Worm (Caenorhabditis elegans) whole organism, young adult: ENCODE measurements around the gene cab-1.
A peak's percentile ranks its signal among the peaks of the same experiment; 100 is the strongest.

ENCODE experiments used
- B0035.1 ChIP-seq: sonication (generic microtip); optimal IDR thresholded peaks from 2 replicates; lab custom pipeline; 2016; ENCODE audit warnings: missing genetic modification characterization, mild to moderate bottlenecking, missing compliant biosample characterization, missing genotype, missing genetic modification reagents
- B0336.3 ChIP-seq: fragments of 200-800 bp; sonication (Bioruptor generic); IDR thresholded peaks from 2 replicates; pipeline ENCODE4 v1.3.6; 2022; ENCODE audit warnings: missing genetic modification characterization, missing compliant biosample characterization
- F22D6.2 ChIP-seq: sonication (generic microtip); optimal IDR thresholded peaks from 2 replicates; lab custom pipeline; 2016; ENCODE audit warnings: mild to moderate bottlenecking, missing genetic modification characterization, missing compliant biosample characterization
- F52B5.7 ChIP-seq: sonication (generic microtip); optimal IDR thresholded peaks from 2 replicates; lab custom pipeline; 2016; ENCODE audit warnings: mild to moderate bottlenecking, missing genetic modification characterization, missing compliant biosample characterization
- K11D2.4 ChIP-seq: fragments of 200-800 bp; sonication (Bioruptor generic); IDR thresholded peaks from 2 replicates; pipeline ENCODE4 v1.3.6; 2022; ENCODE audit warnings: missing genetic modification reagents, missing genetic modification characterization, missing compliant biosample characterization
- K12H6.12 ChIP-seq: fragments of 200-800 bp; sonication (Bioruptor generic); optimal IDR thresholded peaks from 2 replicates; lab custom pipeline; 2018; ENCODE audit warnings: mild to moderate bottlenecking, missing genetic modification characterization, missing compliant biosample characterization
- T07F8.4 ChIP-seq: sonication (generic microtip); optimal IDR thresholded peaks from 2 replicates; lab custom pipeline; 2016; ENCODE audit warnings: mild to moderate bottlenecking, missing genetic modification characterization, moderate library complexity, missing compliant biosample characterization
- T26A5.8 ChIP-seq: sonication (generic microtip); optimal IDR thresholded peaks from 2 replicates; lab custom pipeline; 2016; ENCODE audit warnings: missing genetic modification characterization, missing compliant biosample characterization
- Y53F4B.3 ChIP-seq: fragments of 200-800 bp; sonication (Bioruptor generic); IDR thresholded peaks from 2 replicates; pipeline ENCODE4 v1.3.6; 2022; ENCODE audit warnings: missing genetic modification reagents, missing genetic modification characterization, missing compliant biosample characterization
- Y53G8AR.9 ChIP-seq: fragments of 200-800 bp; sonication (Bioruptor generic); conservative IDR thresholded peaks from 2 replicates; pipeline ENCODE4 v1.3.6; 2022; ENCODE audit warnings: missing genetic modification reagents, missing genetic modification characterization, missing compliant biosample characterization
- Y95B8A.8 ChIP-seq: fragments of 200-800 bp; sonication (Bioruptor generic); IDR thresholded peaks from 2 replicates; pipeline ENCODE4 v1.3.6; 2022; ENCODE audit warnings: missing genetic modification reagents, missing genetic modification characterization, missing compliant biosample characterization
- ZK185.1 ChIP-seq: sonication (generic microtip); optimal IDR thresholded peaks from 2 replicates; lab custom pipeline; 2016; ENCODE audit warnings: mild to moderate bottlenecking, missing genetic modification characterization, missing compliant biosample characterization; ENCODE audit not compliant: poor library complexity, severe bottlenecking
- atf-7 ChIP-seq: sonication (generic microtip); optimal IDR thresholded peaks from 2 replicates; lab custom pipeline; 2017; ENCODE audit warnings: mild to moderate bottlenecking, missing genetic modification characterization, missing compliant biosample characterization
- athp-1 ChIP-seq: sonication (generic microtip); optimal IDR thresholded peaks from 2 replicates; lab custom pipeline; 2017; ENCODE audit warnings: mild to moderate bottlenecking, missing genetic modification characterization, missing compliant biosample characterization
- attf-6 ChIP-seq: fragments of 200-800 bp; sonication (Bioruptor generic); IDR thresholded peaks from 2 replicates; pipeline ENCODE4 v1.3.6; 2022; ENCODE audit warnings: missing genetic modification reagents, missing genetic modification characterization, missing compliant biosample characterization
- cebp-1 ChIP-seq, 2 experiments: fragments of 200-800 bp in 1 of 2; sonication (Bioruptor generic) in 1 of 2; sonication (generic microtip) in 1 of 2; IDR thresholded peaks in 1 of 2; optimal IDR thresholded peaks in 1 of 2; 2 replicates each; pipeline versions ENCODE4 v1.3.6 to Lab custom; 2017 to 2022; ENCODE audit warnings: missing compliant biosample characterization in 2 of 2, missing genetic modification characterization in 2 of 2, mild to moderate bottlenecking in 1 of 2, missing genetic modification reagents in 1 of 2, moderate library complexity in 1 of 2
- chd-7 ChIP-seq: sonication (generic microtip); optimal IDR thresholded peaks from 2 replicates; lab custom pipeline; 2016; ENCODE audit warnings: mild to moderate bottlenecking, missing genetic modification characterization, moderate library complexity, missing compliant biosample characterization
- die-1 ChIP-seq: sonication (generic microtip); optimal IDR thresholded peaks from 2 replicates; lab custom pipeline; 2016; ENCODE audit warnings: missing genotype, mild to moderate bottlenecking, missing genetic modification characterization, missing compliant biosample characterization
- dox-1 ChIP-seq: fragments of 200-800 bp; sonication (Bioruptor generic); IDR thresholded peaks from 2 replicates; pipeline ENCODE4 v1.3.6; 2022; ENCODE audit warnings: missing genetic modification reagents, missing genetic modification characterization, missing compliant biosample characterization
- efl-1 ChIP-seq: fragments of 150-350 bp; optimal IDR thresholded peaks from 2 replicates; lab custom pipeline; 2014; ENCODE audit warnings: missing biosample characterization, missing genetic modification reagents, missing genetic modification characterization
- ets-4 ChIP-seq: fragments of 200-800 bp; sonication (Bioruptor generic); optimal IDR thresholded peaks from 2 replicates; lab custom pipeline; 2018; ENCODE audit warnings: mild to moderate bottlenecking, missing genetic modification characterization, missing compliant biosample characterization
- him-1 ChIP-seq: sonication (generic microtip); optimal IDR thresholded peaks from 2 replicates; lab custom pipeline; 2016; ENCODE audit warnings: missing genotype, missing genetic modification reagents, missing genetic modification characterization, missing compliant biosample characterization
- lag-1 ChIP-seq: fragments of 200-800 bp; sonication (Bioruptor generic); IDR thresholded peaks from 2 replicates; pipeline ENCODE4 v1.3.6; 2022; ENCODE audit warnings: missing genetic modification reagents, missing genetic modification characterization, missing compliant biosample characterization
- let-526 ChIP-seq: fragments of 200-800 bp; sonication (Bioruptor generic); IDR thresholded peaks from 2 replicates; pipeline ENCODE4 v1.3.6; 2022; ENCODE audit warnings: missing genetic modification reagents, missing genetic modification characterization, missing compliant biosample characterization
- let-607 ChIP-seq, 2 experiments: fragments of 200-800 bp in 1 of 2; sonication (Bioruptor generic) in 1 of 2; sonication (generic microtip) in 1 of 2; optimal IDR thresholded peaks; 2 replicates each; lab custom pipeline; 2016 to 2018; ENCODE audit warnings: mild to moderate bottlenecking in 2 of 2, missing compliant biosample characterization in 2 of 2, missing genetic modification characterization in 2 of 2, moderate library complexity in 2 of 2, missing genotype in 1 of 2
- lin-26 ChIP-seq: fragments of 200-800 bp; sonication (Bioruptor generic); IDR thresholded peaks from 2 replicates; pipeline ENCODE4 v1.3.6; 2022; ENCODE audit warnings: missing genetic modification reagents, missing genetic modification characterization, missing compliant biosample characterization
- mcd-1 ChIP-seq: fragments of 200-800 bp; sonication (Bioruptor generic); IDR thresholded peaks from 2 replicates; pipeline ENCODE4 v1.3.6; 2022; ENCODE audit warnings: missing genetic modification reagents, missing genetic modification characterization, missing compliant biosample characterization
- nfya-1 ChIP-seq: sonication (generic microtip); optimal IDR thresholded peaks from 2 replicates; lab custom pipeline; 2017; ENCODE audit warnings: antibody characterized with exemption, missing compliant biosample characterization, missing genetic modification characterization, borderline replicate concordance; ENCODE audit not compliant: insufficient read depth
- nfyb-1 ChIP-seq: fragments of 200-800 bp; sonication (Bioruptor generic); IDR thresholded peaks from 2 replicates; pipeline ENCODE4 v1.3.6; 2022; ENCODE audit warnings: missing genetic modification reagents, missing genetic modification characterization, missing compliant biosample characterization
- nhr-27 ChIP-seq: fragments of 200-800 bp; sonication (Bioruptor generic); optimal IDR thresholded peaks from 2 replicates; lab custom pipeline; 2018; ENCODE audit warnings: mild to moderate bottlenecking, missing genetic modification characterization, moderate library complexity, missing compliant biosample characterization
- nhr-80 ChIP-seq: sonication (generic microtip); optimal IDR thresholded peaks from 2 replicates; lab custom pipeline; 2016; ENCODE audit warnings: missing genetic modification characterization, missing compliant biosample characterization
- nhr-90 ChIP-seq: sonication (generic microtip); optimal IDR thresholded peaks from 2 replicates; lab custom pipeline; 2016; ENCODE audit warnings: missing genotype, mild to moderate bottlenecking, missing genetic modification characterization, missing compliant biosample characterization
- rec-8 ChIP-seq, 2 experiments: sonication (generic microtip); optimal IDR thresholded peaks; 2 replicates each; lab custom pipeline; 2016; ENCODE audit warnings: mild to moderate bottlenecking in 2 of 2, missing genetic modification characterization in 2 of 2, missing genetic modification reagents in 2 of 2, missing genotype in 2 of 2, missing biosample characterization in 1 of 2, missing compliant biosample characterization in 1 of 2, moderate library complexity in 1 of 2
- snpc-1.3 ChIP-seq: sonication (generic microtip); optimal IDR thresholded peaks from 2 replicates; lab custom pipeline; 2017; ENCODE audit warnings: missing genetic modification characterization, mild to moderate bottlenecking, missing compliant biosample characterization, antibody characterized with exemption, moderate library complexity, missing genotype, missing genetic modification reagents; ENCODE audit not compliant: insufficient read depth
- snpc-3.4 ChIP-seq: sonication (generic microtip); optimal IDR thresholded peaks from 2 replicates; lab custom pipeline; 2017; ENCODE audit warnings: missing genetic modification characterization, mild to moderate bottlenecking, missing compliant biosample characterization, antibody characterized with exemption, moderate library complexity, missing genotype, missing genetic modification reagents
- sptf-2 ChIP-seq: fragments of 200-800 bp; sonication (Bioruptor generic); optimal IDR thresholded peaks from 2 replicates; lab custom pipeline; 2018; ENCODE audit warnings: mild to moderate bottlenecking, missing genetic modification characterization, missing compliant biosample characterization
- tbp1 ChIP-seq: fragments of 200-800 bp; sonication (Bioruptor generic); optimal IDR thresholded peaks from 2 replicates; lab custom pipeline; 2018; ENCODE audit warnings: mild to moderate bottlenecking, missing genetic modification characterization, missing compliant biosample characterization
- unc-62 ChIP-seq: fragments of 150-350 bp; optimal IDR thresholded peaks from 2 replicates; lab custom pipeline; 2014; ENCODE audit warnings: missing biosample characterization, missing genetic modification reagents, missing genetic modification characterization
- zfh-2 ChIP-seq: fragments of 200-800 bp; sonication (Bioruptor generic); conservative IDR thresholded peaks from 2 replicates; pipeline ENCODE4 v1.3.6; 2022; ENCODE audit warnings: missing genetic modification reagents, missing genetic modification characterization, missing compliant biosample characterization
- ztf-18 ChIP-seq: sonication (generic microtip); optimal IDR thresholded peaks from 2 replicates; lab custom pipeline; 2016; ENCODE audit warnings: missing genotype, mild to moderate bottlenecking, missing genetic modification characterization, missing compliant biosample characterization
- ztf-22 ChIP-seq: fragments of 200-800 bp; sonication (Bioruptor generic); optimal IDR thresholded peaks from 2 replicates; lab custom pipeline; 2018; ENCODE audit warnings: mild to moderate bottlenecking, missing genetic modification characterization, moderate library complexity, missing compliant biosample characterization
- ztf-25 ChIP-seq: fragments of 200-800 bp; sonication (Bioruptor generic); IDR thresholded peaks from 2 replicates; pipeline ENCODE4 v1.3.6; 2022; ENCODE audit warnings: missing genetic modification reagents, missing genetic modification characterization, missing compliant biosample characterization
- ztf-26 ChIP-seq: sonication (generic microtip); optimal IDR thresholded peaks from 2 replicates; lab custom pipeline; 2017; ENCODE audit warnings: missing genetic modification characterization, missing compliant biosample characterization
- ztf-28 ChIP-seq: fragments of 200-800 bp; sonication (Bioruptor generic); IDR thresholded peaks from 2 replicates; pipeline ENCODE4 v1.3.6; 2022; ENCODE audit warnings: missing genetic modification reagents, missing genetic modification characterization, missing compliant biosample characterization

cab-1 gene

DNA sequence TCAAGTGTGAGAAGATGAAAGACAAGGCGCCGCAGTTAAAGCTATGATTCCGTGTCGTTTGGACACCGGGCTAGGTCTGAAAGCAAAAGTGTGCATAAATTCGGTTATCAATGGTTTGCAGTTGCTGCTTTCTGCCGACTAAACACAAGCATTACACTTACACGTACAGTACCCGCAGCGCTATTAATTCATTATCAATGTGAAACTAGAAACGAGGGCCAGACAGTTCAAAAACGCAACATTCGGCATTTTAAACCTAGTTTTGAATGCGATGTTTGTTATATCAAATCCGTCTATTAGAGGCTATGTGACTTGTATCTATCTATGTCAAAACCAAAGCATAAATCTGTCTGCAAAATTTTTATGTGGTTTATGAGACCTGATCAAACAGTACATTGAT lies 38.7 kb downstream of the cab-1 start:
- TF ChIP-seq lin-26 (GFP tag; lab: Robert Waterston, UW), result no peak
- peak; percentile 32 for TF ChIP-seq nhr-80 (tag; lab: Kevin White, UChicago)

DNA sequence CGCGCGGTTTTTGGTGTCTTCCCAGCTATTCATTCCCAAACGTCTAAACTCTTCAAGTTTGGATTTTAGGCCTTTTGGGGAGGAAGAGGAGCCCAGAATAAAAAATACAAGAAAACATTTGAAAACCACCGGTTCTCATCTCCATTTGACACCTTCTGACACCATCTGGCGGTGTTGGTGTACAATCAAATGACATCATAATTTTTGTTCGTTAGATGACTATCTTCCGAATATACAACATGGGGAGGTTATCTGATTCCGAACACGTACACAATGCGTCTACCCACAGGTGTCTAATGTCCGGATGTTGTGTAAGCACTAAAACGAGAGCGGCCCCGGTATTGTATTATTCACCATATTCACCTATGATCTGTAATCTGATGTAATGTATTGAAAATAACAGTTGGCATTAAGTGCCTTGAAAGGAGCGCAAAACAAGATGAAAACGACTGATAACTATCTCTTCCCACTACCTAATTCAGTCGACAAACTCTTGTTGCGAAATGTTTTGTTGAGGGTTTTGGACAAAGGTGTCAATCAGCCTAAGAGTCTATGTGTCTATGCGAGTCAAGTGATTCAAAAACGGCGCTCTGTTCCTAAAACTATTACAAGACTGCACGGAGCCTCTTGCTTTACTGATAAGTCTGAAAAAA lies 40.1 kb downstream of the cab-1 start:
- TF ChIP-seq dox-1 (GFP tag; lab: Robert Waterston, UW) (peak; percentile 56; the same call in 1 of the 2 replicates), Y53G8AR.9 (GFP tag; lab: Robert Waterston, UW) (no peak), B0035.1 (tag; lab: Kevin White, UChicago) (no peak), ztf-26 (tag; lab: Kevin White, UChicago) (no peak), Y53F4B.3 (no peak), Y95B8A.8 (GFP tag; lab: Robert Waterston, UW) (no peak), nfya-1 (tag; lab: Kevin White, UChicago) (no peak), him-1 (tag; lab: Kevin White, UChicago) (no peak), chd-7 (peak; percentile 31), ztf-28 (GFP tag; lab: Robert Waterston, UW) (no peak), nhr-80 (tag; lab: Kevin White, UChicago) (peak; percentile 98), ets-4 (peak; percentile 71), ztf-25 (GFP tag; lab: Robert Waterston, UW) (no peak), nhr-90 (tag; lab: Kevin White, UChicago) (peak; percentile 60), cebp-1 (GFP tag; IDR thresholded peaks at IDR 0.05; lab: Robert Waterston, UW) (peak; percentile 93), cebp-1 (tag; optimal IDR thresholded peaks at IDR 0.05; lab: Kevin White, UChicago) (peak; percentile 95), let-607 (tag; optimal IDR thresholded peaks at IDR 0.05; lab: Kevin White, UChicago) (peak; percentile 43 to 56), unc-62 (GFP tag; lab: Kevin White, UChicago) (peak; percentile 96), nfyb-1 (peak; percentile 68), B0336.3 (GFP tag; lab: Robert Waterston, UW) (peak; percentile 33; the same call in 1 of the 2 replicates), T07F8.4 (tag; lab: Kevin White, UChicago) (no peak), ZK185.1 (tag; lab: Kevin White, UChicago) (no peak), die-1 (tag; lab: Kevin White, UChicago) (no peak), K11D2.4 (GFP tag; lab: Robert Waterston, UW) (no peak), let-526 (no peak), F22D6.2 (no peak), ztf-18 (tag; lab: Kevin White, UChicago) (no peak), lag-1 (GFP tag; lab: Robert Waterston, UW) (no peak), ztf-22 (GFP tag; lab: Kevin White, UChicago) (peak; percentile 3), atf-7 (tag; lab: Kevin White, UChicago) (peak; percentile 6), rec-8 (tag; optimal IDR thresholded peaks at IDR 0.05; lab: Kevin White, UChicago) (no peak), T26A5.8 (no peak), tbp1 (peak; percentile 14)

DNA sequence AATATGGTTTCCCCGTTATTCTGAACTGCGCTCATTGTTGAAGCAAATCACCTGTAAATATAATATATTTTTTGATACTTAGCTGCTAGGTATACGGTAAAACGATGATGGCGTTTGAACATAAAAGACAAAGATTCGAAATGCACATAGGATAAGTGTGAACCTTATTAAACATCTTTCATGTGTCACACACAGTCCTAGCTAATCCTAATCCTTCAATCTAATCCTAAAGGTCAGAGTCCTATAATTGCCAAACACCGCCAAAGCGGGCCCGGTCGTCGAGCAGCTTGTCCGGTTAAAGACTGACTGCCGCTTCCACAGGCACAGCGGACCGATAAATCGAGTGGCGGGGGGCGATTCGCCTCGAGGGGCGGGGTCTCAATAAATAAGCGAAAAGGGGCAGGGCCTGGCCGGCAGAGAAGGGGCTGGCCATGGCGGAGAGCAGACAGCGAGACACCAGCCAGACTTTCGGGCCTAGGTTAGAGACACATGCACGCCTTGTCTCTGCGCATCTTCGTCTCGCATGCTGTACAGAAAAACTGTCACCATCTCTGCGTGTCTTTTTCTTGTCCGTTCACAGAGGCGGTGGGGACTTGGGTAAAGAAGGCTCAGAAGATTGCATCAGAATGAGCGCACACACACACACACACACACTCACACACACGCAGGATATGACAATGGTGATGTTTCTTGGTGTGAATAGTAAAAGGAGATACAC lies 40.9 kb downstream of the cab-1 start, which contains the start of gene F57G12.1:
Gene F57G12.1 (minus strand): TSS at position 51 of the 718 bp plus-strand sequence.
- TF ChIP-seq attf-6 (GFP tag; lab: Robert Waterston, UW) (0 out of 2 replicates have a peak, but pooled peaks have one; percentile 12), Y95B8A.8 (GFP tag; lab: Robert Waterston, UW) (no peak), sptf-2 (GFP tag; lab: Kevin White, UChicago) (peak; percentile 82), ztf-22 (GFP tag; lab: Kevin White, UChicago) (no peak), zfh-2 (GFP tag; lab: Robert Waterston, UW) (peak; percentile 99), F52B5.7 (peak; percentile 63), snpc-3.4 (tag; lab: Kevin White, UChicago) (no peak), snpc-1.3 (tag; lab: Kevin White, UChicago) (no peak), K12H6.12 (tag; lab: Kevin White, UChicago) (peak; percentile 91), nhr-27 (tag; lab: Kevin White, UChicago) (no peak), athp-1 (tag; lab: Kevin White, UChicago) (no peak), mcd-1 (GFP tag; lab: Robert Waterston, UW) (peak; percentile 57), efl-1 (no peak)
